Worm (Caenorhabditis elegans) whole organism, late embryonic: Measurements from ENCODE around the gene Y38F1A.2.

Source experiments
- C08G9.2 ChIP-seq: sonication (generic microtip); optimal IDR thresholded peaks from 2 replicates; lab custom pipeline; 2016; ENCODE audit warnings: mild to moderate bottlenecking, missing genetic modification characterization, moderate library complexity, missing compliant biosample characterization
- C38D4.7 ChIP-seq: fragments of 200-800 bp; sonication (Bioruptor generic); optimal IDR thresholded peaks from 2 replicates; lab custom pipeline; 2018; ENCODE audit warnings: mild to moderate bottlenecking, missing genetic modification characterization, moderate library complexity, missing compliant biosample characterization
- K09A11.1 ChIP-seq: sonication (generic microtip); optimal IDR thresholded peaks from 2 replicates; lab custom pipeline; 2017; ENCODE audit warnings: antibody characterized with exemption, mild to moderate bottlenecking, missing genetic modification characterization, missing compliant biosample characterization; ENCODE audit not compliant: insufficient read depth
- T23F11.4 ChIP-seq: fragments of 200-800 bp; sonication (Bioruptor generic); optimal IDR thresholded peaks from 2 replicates; lab custom pipeline; 2018; ENCODE audit warnings: mild to moderate bottlenecking, missing genetic modification characterization, missing compliant biosample characterization
- ama-1 ChIP-seq: fragments of 150-350 bp; optimal IDR thresholded peaks from 2 replicates; lab custom pipeline; 2014
- ceh-2 ChIP-seq: sonication (generic microtip); optimal IDR thresholded peaks from 2 replicates; lab custom pipeline; 2016; ENCODE audit warnings: missing genotype, missing genetic modification characterization, missing compliant biosample characterization
- ceh-22 ChIP-seq: sonication (generic microtip); optimal IDR thresholded peaks from 2 replicates; lab custom pipeline; 2017; ENCODE audit warnings: missing biosample characterization, missing genetic modification characterization
- ceh-34 ChIP-seq: sonication (generic microtip); optimal IDR thresholded peaks from 2 replicates; lab custom pipeline; 2016; ENCODE audit warnings: mild to moderate bottlenecking, missing genetic modification characterization, missing compliant biosample characterization
- ceh-45 ChIP-seq: fragments of 200-800 bp; sonication (Bioruptor generic); IDR thresholded peaks from 2 replicates; pipeline ENCODE4 v1.3.6; 2022; ENCODE audit warnings: missing genetic modification reagents, missing genetic modification characterization, missing compliant biosample characterization
- che-1 ChIP-seq: sonication (generic microtip); optimal IDR thresholded peaks from 2 replicates; lab custom pipeline; 2016; ENCODE audit warnings: mild to moderate bottlenecking, missing genetic modification characterization, missing compliant biosample characterization
- elt-2 ChIP-seq: sonication (generic microtip); optimal IDR thresholded peaks from 2 replicates; lab custom pipeline; 2016; ENCODE audit warnings: missing genetic modification reagents, missing genetic modification characterization, missing compliant biosample characterization
- eyg-1 ChIP-seq: sonication (generic microtip); optimal IDR thresholded peaks from 2 replicates; lab custom pipeline; 2016; ENCODE audit warnings: missing genotype, missing genetic modification characterization, missing compliant biosample characterization
- fkh-10 ChIP-seq: fragments of 150-350 bp; optimal IDR thresholded peaks from 2 replicates; lab custom pipeline; 2014; ENCODE audit warnings: missing biosample characterization, missing genetic modification reagents, missing genetic modification characterization
- fkh-6 ChIP-seq: sonication (generic microtip); optimal IDR thresholded peaks from 2 replicates; lab custom pipeline; 2016; ENCODE audit warnings: missing genetic modification characterization, missing compliant biosample characterization
- gmeb-2 ChIP-seq: sonication (generic microtip); optimal IDR thresholded peaks from 2 replicates; lab custom pipeline; 2016; ENCODE audit warnings: missing genetic modification characterization, inconsistent platforms, missing compliant biosample characterization
- hlh-13 ChIP-seq: fragments of 200-800 bp; sonication (Bioruptor generic); optimal IDR thresholded peaks from 2 replicates; lab custom pipeline; 2018; ENCODE audit warnings: mild to moderate bottlenecking, missing genetic modification characterization, missing compliant biosample characterization
- hlh-30 ChIP-seq: sonication (generic microtip); optimal IDR thresholded peaks from 2 replicates; lab custom pipeline; 2017; ENCODE audit warnings: antibody characterized with exemption, missing genetic modification characterization, missing compliant biosample characterization; ENCODE audit not compliant: insufficient read depth
- hlh-8 ChIP-seq: sonication (generic microtip); optimal IDR thresholded peaks from 2 replicates; lab custom pipeline; 2016; ENCODE audit warnings: missing genotype, missing genetic modification characterization, missing compliant biosample characterization
- lin-11 ChIP-seq: fragments of 200-800 bp; sonication (Bioruptor generic); optimal IDR thresholded peaks from 2 replicates; lab custom pipeline; 2018; ENCODE audit warnings: mild to moderate bottlenecking, missing genetic modification characterization, missing compliant biosample characterization
- odd-2 ChIP-seq: sonication (generic microtip); optimal IDR thresholded peaks from 2 replicates; lab custom pipeline; 2017; ENCODE audit warnings: antibody characterized with exemption, mild to moderate bottlenecking, missing genetic modification characterization, missing compliant biosample characterization
- pha-4 ChIP-seq: fragments of 150-350 bp; optimal IDR thresholded peaks from 2 replicates; lab custom pipeline; 2018; ENCODE audit warnings: missing biosample characterization, missing genetic modification reagents, missing genetic modification characterization
- pros-1 ChIP-seq: fragments of 150-350 bp; optimal IDR thresholded peaks from 2 replicates; lab custom pipeline; 2014; ENCODE audit warnings: missing biosample characterization, missing genetic modification reagents, missing genetic modification characterization
- ref-2 ChIP-seq: sonication (generic microtip); optimal IDR thresholded peaks from 2 replicates; lab custom pipeline; 2016; ENCODE audit warnings: missing genetic modification characterization, missing compliant biosample characterization
- rnt-1 ChIP-seq: sonication (generic microtip); optimal IDR thresholded peaks from 2 replicates; lab custom pipeline; 2016; ENCODE audit warnings: missing genetic modification characterization, missing compliant biosample characterization
- sox-2 ChIP-seq: fragments of 200-800 bp; sonication (Bioruptor generic); IDR thresholded peaks from 2 replicates; pipeline ENCODE4 v1.3.6; 2022; ENCODE audit warnings: missing genetic modification reagents, missing genetic modification characterization, missing compliant biosample characterization
- syd-9 ChIP-seq: sonication (generic microtip); optimal IDR thresholded peaks from 2 replicates; lab custom pipeline; 2016; ENCODE audit warnings: mild to moderate bottlenecking, missing genetic modification characterization, moderate library complexity, missing compliant biosample characterization
- tbx-2 ChIP-seq: sonication (generic microtip); optimal IDR thresholded peaks from 2 replicates; lab custom pipeline; 2016; ENCODE audit warnings: missing genetic modification characterization, missing compliant biosample characterization
- tbx-7 ChIP-seq: sonication (generic microtip); optimal IDR thresholded peaks from 2 replicates; lab custom pipeline; 2016; ENCODE audit warnings: missing genotype, missing genetic modification characterization, missing compliant biosample characterization
- unc-42 ChIP-seq: sonication (generic microtip); optimal IDR thresholded peaks from 2 replicates; lab custom pipeline; 2016; ENCODE audit warnings: missing genotype, missing genetic modification characterization, missing compliant biosample characterization
- unc-55 ChIP-seq: sonication (generic microtip); optimal IDR thresholded peaks from 2 replicates; lab custom pipeline; 2017; ENCODE audit warnings: missing biosample characterization, missing genetic modification reagents, missing genetic modification characterization
- zip-5 ChIP-seq: sonication (generic microtip); optimal IDR thresholded peaks from 2 replicates; lab custom pipeline; 2016; ENCODE audit warnings: missing genetic modification characterization, missing compliant biosample characterization

The Y38F1A.2 gene

ce11 chrII:12928241-12928640, 26.5 kb upstream of the Y38F1A.2 start, which contains the start of gene F58G1.3:
Gene F58G1.3 (minus strand): TSS chrII:12928341.
- TF ChIP-seq che-1 (tag; lab: Kevin White, UChicago) (no peak), tbx-7 (no peak), T23F11.4 (GFP tag; lab: Kevin White, UChicago) (no peak), eyg-1 (tag; lab: Kevin White, UChicago) (no peak), zip-5 (tag; lab: Kevin White, UChicago) (no peak), pros-1 (tag; lab: Kevin White, UChicago) (no peak), hlh-8 (no peak), pha-4 (no peak), ref-2 (tag; lab: Kevin White, UChicago) (no peak), unc-55 (GFP tag; lab: Kevin White, UChicago) (no peak), syd-9 (no peak)

ce11 chrII:12930138-12930537, 24.6 kb upstream of the Y38F1A.2 start:
- TF ChIP-seq unc-55 (GFP tag; lab: Kevin White, UChicago) (no peak), C08G9.2 (tag; lab: Kevin White, UChicago) (no peak), ama-1 (lab: Kevin White, UChicago) (no peak), ceh-45 (GFP tag; lab: Robert Waterston, UW) (no peak), hlh-13 (no peak)

- no peak for TF ChIP-seq rnt-1
- peak; percentile 94 for TF ChIP-seq elt-2 (tag; lab: Kevin White, UChicago)
These were observed 23.3 kb upstream of the Y38F1A.2 start, which contains the start of gene dct-18 for ce11 chrII:12931456-12931923. Gene dct-18 (plus strand): TSS chrII:12931873.

- TF ChIP-seq odd-2 (tag; lab: Kevin White, UChicago) (no peak), ceh-22 (tag; lab: Kevin White, UChicago) (no peak), syd-9 (no peak), gmeb-2 (no peak), lin-11 (no peak), eyg-1 (tag; lab: Kevin White, UChicago) (no peak), fkh-10 (GFP tag; lab: Kevin White, UChicago) (no peak), ceh-34 (no peak)
These were observed 19.5 kb upstream of the Y38F1A.2 start, which contains the start of gene lips-9 for ce11 chrII:12935259-12935658. Gene lips-9 (minus strand): TSS chrII:12935359.

- TF ChIP-seq unc-42 (tag; lab: Kevin White, UChicago): peak; percentile 33
- TF ChIP-seq hlh-30 (tag; lab: Kevin White, UChicago): no peak
- TF ChIP-seq, all 69 proteins: peak for 1
These were observed 15.6 kb upstream of the Y38F1A.2 start for ce11 chrII:12939161-12939560.

ce11 chrII:12939801-12940200, 15.0 kb upstream of the Y38F1A.2 start, which contains the start of gene arrd-10:
Gene arrd-10 (plus strand): TSS chrII:12940101.
- TF ChIP-seq unc-55 (GFP tag; lab: Kevin White, UChicago) (no peak), ceh-22 (tag; lab: Kevin White, UChicago) (no peak), ceh-2 (tag; lab: Kevin White, UChicago) (no peak), K09A11.1 (tag; lab: Kevin White, UChicago) (no peak), tbx-2 (tag; lab: Kevin White, UChicago) (no peak), sox-2 (GFP tag; lab: Robert Waterston, UW) (no peak), fkh-6 (no peak), gmeb-2 (no peak), hlh-13 (no peak), C38D4.7 (no peak), hlh-30 (tag; lab: Kevin White, UChicago) (no peak)
